Worm (Caenorhabditis elegans) whole organism, L4 larva: ENCODE data around the gene tmc-2.

Source experiments
- D1046.2 ChIP-seq: fragments of 200-800 bp; sonication (Bioruptor generic); IDR thresholded peaks from 2 replicates; pipeline ENCODE4 v1.3.6; 2022; ENCODE audit warnings: missing genetic modification characterization, missing compliant biosample characterization
- F10B5.3 ChIP-seq: sonication (generic microtip); optimal IDR thresholded peaks from 2 replicates; lab custom pipeline; 2016; ENCODE audit warnings: mild to moderate bottlenecking, missing genetic modification characterization, missing compliant biosample characterization
- Y105C5A.15 ChIP-seq: fragments of 200-800 bp; sonication (Bioruptor generic); IDR thresholded peaks from 2 replicates; pipeline ENCODE4 v1.3.6; 2022; ENCODE audit warnings: missing genetic modification characterization, missing compliant biosample characterization
- Y48G9A.11 ChIP-seq: fragments of 200-800 bp; sonication (Bioruptor generic); IDR thresholded peaks from 2 replicates; pipeline ENCODE4 v1.3.6; 2022; ENCODE audit warnings: missing genetic modification reagents, missing genetic modification characterization, missing compliant biosample characterization
- Y5F2A.4 ChIP-seq: fragments of 200-800 bp; sonication (Bioruptor generic); optimal IDR thresholded peaks from 2 replicates; lab custom pipeline; 2018; ENCODE audit warnings: mild to moderate bottlenecking, missing genetic modification characterization, missing compliant biosample characterization
- aha-1 ChIP-seq: fragments of 150-350 bp; peaks from one replicate; lab custom pipeline; 2014; ENCODE audit warnings: missing biosample characterization, missing genetic modification characterization
- attf-4 ChIP-seq: sonication (generic microtip); optimal IDR thresholded peaks from 3 replicates; lab custom pipeline; 2017; ENCODE audit warnings: missing biosample characterization, missing genetic modification characterization
- ceh-44 ChIP-seq: fragments of 200-800 bp; sonication (Bioruptor generic); IDR thresholded peaks from 2 replicates; pipeline ENCODE4 v1.3.6; 2022; ENCODE audit warnings: missing genetic modification reagents, missing genetic modification characterization, missing compliant biosample characterization
- daf-16 ChIP-seq, 3 experiments: sonication (generic microtip); optimal IDR thresholded peaks; 2 replicates each; lab custom pipeline; 2016 to 2017; ENCODE audit warnings: missing genetic modification characterization in 3 of 3, missing genetic modification reagents in 3 of 3, mild to moderate bottlenecking in 2 of 3, missing compliant biosample characterization in 2 of 3, missing biosample characterization in 1 of 3, moderate library complexity in 1 of 3
- dmd-6 ChIP-seq: fragments of 200-800 bp; sonication (Bioruptor generic); IDR thresholded peaks from 2 replicates; pipeline ENCODE4 v1.3.6; 2022; ENCODE audit warnings: missing genetic modification reagents, missing genetic modification characterization, missing compliant biosample characterization
- dmd-9 ChIP-seq: fragments of 200-800 bp; sonication (Bioruptor generic); IDR thresholded peaks from 2 replicates; pipeline ENCODE4 v1.3.6; 2022; ENCODE audit warnings: missing genetic modification reagents, missing genetic modification characterization, missing compliant biosample characterization
- dve-1 ChIP-seq: sonication (generic microtip); optimal IDR thresholded peaks from 2 replicates; lab custom pipeline; 2017; ENCODE audit warnings: antibody characterized with exemption, mild to moderate bottlenecking, missing genetic modification characterization, missing compliant biosample characterization; ENCODE audit not compliant: insufficient read depth
- egl-43 ChIP-seq: fragments of 200-800 bp; sonication (Bioruptor generic); IDR thresholded peaks from 2 replicates; pipeline ENCODE4 v1.3.6; 2022; ENCODE audit warnings: missing genetic modification reagents, missing genetic modification characterization, missing compliant biosample characterization
- gei-8 ChIP-seq: fragments of 200-800 bp; sonication (Bioruptor generic); optimal IDR thresholded peaks from 2 replicates; lab custom pipeline; 2018; ENCODE audit warnings: mild to moderate bottlenecking, missing genetic modification characterization, missing compliant biosample characterization
- hif-1 ChIP-seq, 2 experiments: sonication (generic microtip); optimal IDR thresholded peaks; 2 replicates each; lab custom pipeline; 2016 to 2017; ENCODE audit warnings: missing compliant biosample characterization in 2 of 2, missing genetic modification characterization in 2 of 2, missing genetic modification reagents in 2 of 2, missing genotype in 2 of 2, mild to moderate bottlenecking in 1 of 2
- hlh-11 ChIP-seq: fragments of 200-800 bp; sonication (Bioruptor generic); optimal IDR thresholded peaks from 2 replicates; lab custom pipeline; 2018; ENCODE audit warnings: mild to moderate bottlenecking, missing genetic modification characterization, missing compliant biosample characterization
- hlh-30 ChIP-seq: sonication (generic microtip); optimal IDR thresholded peaks from 2 replicates; lab custom pipeline; 2017; ENCODE audit warnings: antibody characterized with exemption, mild to moderate bottlenecking, missing genetic modification characterization, missing compliant biosample characterization; ENCODE audit not compliant: insufficient read depth
- hmg-1.1 ChIP-seq: fragments of 200-800 bp; sonication (Bioruptor generic); IDR thresholded peaks from 2 replicates; pipeline ENCODE4 v1.3.6; 2022; ENCODE audit warnings: missing genetic modification reagents, missing genetic modification characterization, missing compliant biosample characterization
- lin-1 ChIP-seq: fragments of 200-800 bp; sonication (Bioruptor generic); IDR thresholded peaks from 2 replicates; pipeline ENCODE4 v1.3.6; 2022; ENCODE audit warnings: missing genetic modification reagents, missing genetic modification characterization, missing compliant biosample characterization
- lin-13 ChIP-seq: fragments of 150-350 bp; optimal IDR thresholded peaks from 2 replicates; lab custom pipeline; 2014; ENCODE audit warnings: missing biosample characterization, missing genetic modification reagents, missing genetic modification characterization
- lin-15B ChIP-seq: fragments of 150-350 bp; sonication (generic microtip); optimal IDR thresholded peaks from 3 replicates; lab custom pipeline; 2014; ENCODE audit warnings: missing biosample characterization, missing genetic modification characterization
- lin-38 ChIP-seq: fragments of 200-800 bp; sonication (Bioruptor generic); IDR thresholded peaks from 2 replicates; pipeline ENCODE4 v1.3.6; 2022; ENCODE audit warnings: missing genetic modification reagents, missing genetic modification characterization, missing compliant biosample characterization
- lir-3 ChIP-seq: sonication (generic microtip); optimal IDR thresholded peaks from 2 replicates; lab custom pipeline; 2016; ENCODE audit warnings: mild to moderate bottlenecking, missing genetic modification characterization, missing compliant biosample characterization
- lsy-2 ChIP-seq, 2 experiments: fragments of 150-350 bp in 1 of 2; sonication (generic microtip) in 1 of 2; optimal IDR thresholded peaks; 2 replicates each; lab custom pipeline; 2014 to 2017; ENCODE audit warnings: missing biosample characterization in 2 of 2, missing genetic modification characterization in 2 of 2
- mdl-1 ChIP-seq, 2 experiments: fragments of 150-350 bp in 1 of 2; sonication (generic microtip) in 1 of 2; optimal IDR thresholded peaks; 2 replicates each; lab custom pipeline; 2014 to 2017; ENCODE audit warnings: missing biosample characterization in 2 of 2, missing genetic modification characterization in 2 of 2
- mes-2 ChIP-seq: sonication (generic microtip); optimal IDR thresholded peaks from 2 replicates; lab custom pipeline; 2016; ENCODE audit warnings: missing genotype, mild to moderate bottlenecking, missing genetic modification characterization, missing compliant biosample characterization; ENCODE audit not compliant: poor library complexity, severe bottlenecking
- mxl-2 ChIP-seq: fragments of 200-800 bp; sonication (Bioruptor generic); conservative IDR thresholded peaks from 2 replicates; pipeline ENCODE4 v1.3.6; 2022; ENCODE audit warnings: missing genetic modification reagents, missing genetic modification characterization, missing compliant biosample characterization
- nhr-102 ChIP-seq: sonication (generic microtip); optimal IDR thresholded peaks from 2 replicates; lab custom pipeline; 2016; ENCODE audit warnings: mild to moderate bottlenecking, missing genetic modification characterization, moderate library complexity, missing compliant biosample characterization
- nhr-25 ChIP-seq: sonication (generic microtip); optimal IDR thresholded peaks from 2 replicates; lab custom pipeline; 2017; ENCODE audit warnings: missing genetic modification characterization, mild to moderate bottlenecking, missing compliant biosample characterization, antibody characterized with exemption, moderate library complexity, borderline replicate concordance; ENCODE audit not compliant: insufficient read depth
- nhr-28 ChIP-seq: fragments of 150-350 bp; optimal IDR thresholded peaks from 2 replicates; lab custom pipeline; 2014; ENCODE audit warnings: missing biosample characterization, missing genetic modification characterization
- nhr-41 ChIP-seq: fragments of 200-800 bp; sonication (Bioruptor generic); IDR thresholded peaks from 2 replicates; pipeline ENCODE4 v1.3.6; 2022; ENCODE audit warnings: missing genetic modification reagents, missing genetic modification characterization, missing compliant biosample characterization
- nhr-48 ChIP-seq: sonication (generic microtip); optimal IDR thresholded peaks from 2 replicates; lab custom pipeline; 2016; ENCODE audit warnings: mild to moderate bottlenecking, missing genetic modification characterization, missing compliant biosample characterization
- nhr-6 ChIP-seq: fragments of 150-350 bp; optimal IDR thresholded peaks from 2 replicates; lab custom pipeline; 2014; ENCODE audit warnings: missing biosample characterization, missing genetic modification characterization
- nhr-76 ChIP-seq: fragments of 150-350 bp; optimal IDR thresholded peaks from 2 replicates; lab custom pipeline; 2014; ENCODE audit warnings: missing biosample characterization, missing genetic modification characterization
- pha-4 ChIP-seq, 2 experiments: fragments of 150-350 bp in 1 of 2; fragments of 200-800 bp in 1 of 2; sonication (Bioruptor generic) in 1 of 2; IDR thresholded peaks in 1 of 2; optimal IDR thresholded peaks in 1 of 2; 2 replicates each; pipeline versions ENCODE4 v1.3.6 to Lab custom; 2014 to 2022; ENCODE audit warnings: missing genetic modification characterization in 2 of 2, missing genetic modification reagents in 2 of 2, missing biosample characterization in 1 of 2, missing compliant biosample characterization in 1 of 2
- php-3 ChIP-seq: fragments of 200-800 bp; sonication (Bioruptor generic); IDR thresholded peaks from 2 replicates; pipeline ENCODE4 v1.3.6; 2022; ENCODE audit warnings: missing genetic modification reagents, missing genetic modification characterization, missing compliant biosample characterization
- pqm-1 ChIP-seq: sonication (generic microtip); optimal IDR thresholded peaks from 2 replicates; lab custom pipeline; 2017; ENCODE audit warnings: missing biosample characterization, missing genetic modification characterization
- saeg-2 ChIP-seq: fragments of 200-800 bp; sonication (Bioruptor generic); IDR thresholded peaks from 2 replicates; pipeline ENCODE4 v1.3.6; 2022; ENCODE audit warnings: missing genetic modification reagents, missing genetic modification characterization, missing compliant biosample characterization
- tag-97 ChIP-seq: fragments of 200-800 bp; sonication (Bioruptor generic); IDR thresholded peaks from 2 replicates; pipeline ENCODE4 v1.3.6; 2022; ENCODE audit warnings: missing genetic modification characterization, missing compliant biosample characterization
- tra-1 ChIP-seq: fragments of 200-800 bp; sonication (Bioruptor generic); IDR thresholded peaks from 2 replicates; pipeline ENCODE4 v1.3.6; 2022; ENCODE audit warnings: missing genetic modification reagents, missing genetic modification characterization, missing compliant biosample characterization
- unc-39 ChIP-seq: sonication (generic microtip); optimal IDR thresholded peaks from 2 replicates; lab custom pipeline; 2017; ENCODE audit warnings: missing biosample characterization, missing genetic modification characterization
- unc-62 ChIP-seq, 3 experiments: fragments of 150-350 bp in 1 of 3; sonication (generic microtip); optimal IDR thresholded peaks in 2 of 3; peaks in 1 of 3; 1 replicate in 1 of 3; 2 replicates in 2 of 3; lab custom pipeline; 2014 to 2017; ENCODE audit warnings: missing biosample characterization in 3 of 3, missing genetic modification characterization in 3 of 3, missing genetic modification reagents in 3 of 3, missing genotype in 1 of 3
- vab-7 ChIP-seq: fragments of 200-800 bp; sonication (Bioruptor generic); IDR thresholded peaks from 2 replicates; pipeline ENCODE4 v1.3.6; 2022; ENCODE audit warnings: missing genetic modification reagents, missing genetic modification characterization, missing compliant biosample characterization
- zag-1 ChIP-seq: fragments of 150-350 bp; optimal IDR thresholded peaks from 2 replicates; lab custom pipeline; 2014; ENCODE audit warnings: missing biosample characterization, missing genetic modification characterization
- zip-2 ChIP-seq: fragments of 150-350 bp; optimal IDR thresholded peaks from 2 replicates; lab custom pipeline; 2014; ENCODE audit warnings: missing biosample characterization, missing genetic modification characterization

tmc-2 gene

ce11 chrX:9264636-9265035 is 38.9 kb upstream of the tmc-2 start (continued):
- peak; percentile 5 to 18 for TF ChIP-seq daf-16 (GFP tag; optimal IDR thresholded peaks at IDR 0.05; lab: Kevin White, UChicago)
- TF ChIP-seq daf-16 (tag; optimal IDR thresholded peaks at IDR 0.05; lab: Kevin White, UChicago), result peak; percentile 91
- peak; percentile 61 for TF ChIP-seq nhr-102 (tag; lab: Kevin White, UChicago)
- TF ChIP-seq dve-1 (tag; lab: Kevin White, UChicago), result peak; percentile 90
- no peak for TF ChIP-seq nhr-6 (tag; lab: Kevin White, UChicago)
- peak; percentile 94 for TF ChIP-seq hlh-11 (tag; lab: Kevin White, UChicago)
- TF ChIP-seq mxl-2 (GFP tag; lab: Robert Waterston, UW), result 0 out of 2 replicates have a peak, but pooled peaks have one; percentile 25
- peak; percentile 72 for TF ChIP-seq lin-1 (GFP tag; lab: Robert Waterston, UW)
- TF ChIP-seq nhr-48 (tag; lab: Kevin White, UChicago), result peak; percentile 32
- TF ChIP-seq nhr-25 (tag; lab: Kevin White, UChicago), result no peak
- peak; percentile 29; the same call in 1 of the 2 replicates for TF ChIP-seq lin-38
- TF ChIP-seq hlh-30 (tag; lab: Kevin White, UChicago), result peak; percentile 94
- peak; percentile 16 for TF ChIP-seq zip-2 (tag; lab: Kevin White, UChicago)
- TF ChIP-seq lin-13 (GFP tag; lab: Kevin White, UChicago), result peak; percentile 17
- TF ChIP-seq pha-4 (GFP tag; IDR thresholded peaks at IDR 0.05; lab: Robert Waterston, UW), result peak; percentile 56; the same call in 1 of the 2 replicates
- no peak for TF ChIP-seq pha-4 (tag; optimal IDR thresholded peaks at IDR 0.05; lab: Kevin White, UChicago)
- TF ChIP-seq zag-1 (tag; lab: Kevin White, UChicago), result no peak
- TF ChIP-seq Y5F2A.4 (GFP tag; lab: Kevin White, UChicago), result no peak
- peak in 1 of 2 experiments; percentile 43 for TF ChIP-seq lsy-2 (tag; optimal IDR thresholded peaks at IDR 0.05; lab: Kevin White, UChicago)
- TF ChIP-seq dmd-6 (GFP tag; lab: Robert Waterston, UW), result peak; percentile 93
- peak; percentile 50 for TF ChIP-seq mes-2 (tag; lab: Kevin White, UChicago)
- TF ChIP-seq dmd-9 (GFP tag; lab: Robert Waterston, UW), result no peak
- TF ChIP-seq ceh-44, result no peak

- TF ChIP-seq vab-7 (GFP tag; lab: Robert Waterston, UW), result no peak
- TF ChIP-seq unc-62 (GFP tag; optimal IDR thresholded peaks at IDR 0.05 in 1 of 2; lab: Kevin White, UChicago), result no peak
- no peak for TF ChIP-seq unc-62 (tag; optimal IDR thresholded peaks at IDR 0.05; lab: Kevin White, UChicago)
- TF ChIP-seq attf-4 (tag; lab: Kevin White, UChicago), result no peak
- TF ChIP-seq egl-43 (GFP tag; lab: Robert Waterston, UW), result no peak
- TF ChIP-seq saeg-2 (GFP tag; lab: Robert Waterston, UW), result no peak
- TF ChIP-seq tag-97 (GFP tag; lab: Robert Waterston, UW), result no peak
- TF ChIP-seq nhr-41 (GFP tag; lab: Robert Waterston, UW), result no peak
- TF ChIP-seq hmg-1.1, result no peak
- peak; percentile 14 for TF ChIP-seq pqm-1
- TF ChIP-seq aha-1 (tag; lab: Kevin White, UChicago), result no peak
- TF ChIP-seq nhr-48 (tag; lab: Kevin White, UChicago), result no peak
- TF ChIP-seq lin-15B, result no peak
- no peak for TF ChIP-seq nhr-102 (tag; lab: Kevin White, UChicago)
- TF ChIP-seq Y105C5A.15, result no peak
- TF ChIP-seq nhr-28, result peak; percentile 18
- peak; percentile 73 for TF ChIP-seq dmd-6 (GFP tag; lab: Robert Waterston, UW)
- peak; percentile 54 for TF ChIP-seq hlh-11 (tag; lab: Kevin White, UChicago)
- no peak for TF ChIP-seq mdl-1 (tag; optimal IDR thresholded peaks at IDR 0.05; lab: Kevin White, UChicago)
- no peak for TF ChIP-seq dmd-9 (GFP tag; lab: Robert Waterston, UW)
- TF ChIP-seq php-3 (GFP tag; lab: Robert Waterston, UW), result 0 out of 2 replicates have a peak, but pooled peaks have one; percentile 6
- TF ChIP-seq D1046.2 (GFP tag; lab: Robert Waterston, UW), result no peak
- TF ChIP-seq Y48G9A.11 (GFP tag; lab: Robert Waterston, UW), result no peak
- no peak for TF ChIP-seq lin-38
- no peak for TF ChIP-seq hif-1 (tag; optimal IDR thresholded peaks at IDR 0.05; lab: Kevin White, UChicago)
- TF ChIP-seq dve-1 (tag; lab: Kevin White, UChicago), result peak; percentile 68
- TF ChIP-seq nhr-76 (tag; lab: Kevin White, UChicago), result no peak
- TF ChIP-seq daf-16 (GFP tag; optimal IDR thresholded peaks at IDR 0.05; lab: Kevin White, UChicago), result no peak
- TF ChIP-seq daf-16 (tag; optimal IDR thresholded peaks at IDR 0.05; lab: Kevin White, UChicago), result peak; percentile 37
- TF ChIP-seq lir-3, result no peak
- TF ChIP-seq lin-13 (GFP tag; lab: Kevin White, UChicago), result no peak
- TF ChIP-seq tra-1, result no peak
- no peak for TF ChIP-seq F10B5.3
- no peak for TF ChIP-seq gei-8 (GFP tag; lab: Kevin White, UChicago)
- no peak for TF ChIP-seq unc-39
Measured at ce11 chrX:9266512-9266911, 37.0 kb upstream of the tmc-2 start.
